Worm (Caenorhabditis elegans) whole organism, L3 larva: ENCODE measurements around the gene C09E7.4.

Source experiments
- daf-12 ChIP-seq: fragments of 150-350 bp; optimal IDR thresholded peaks from 2 replicates; lab custom pipeline; 2014; ENCODE audit warnings: missing biosample characterization, missing genetic modification reagents, missing genetic modification characterization
- fos-1 ChIP-seq: fragments of 150-350 bp; optimal IDR thresholded peaks from 2 replicates; lab custom pipeline; 2014; ENCODE audit warnings: missing biosample characterization, missing genetic modification characterization
- nhr-12 ChIP-seq: fragments of 150-350 bp; optimal IDR thresholded peaks from 2 replicates; lab custom pipeline; 2014; ENCODE audit warnings: missing biosample characterization, missing genetic modification characterization

DNA sequence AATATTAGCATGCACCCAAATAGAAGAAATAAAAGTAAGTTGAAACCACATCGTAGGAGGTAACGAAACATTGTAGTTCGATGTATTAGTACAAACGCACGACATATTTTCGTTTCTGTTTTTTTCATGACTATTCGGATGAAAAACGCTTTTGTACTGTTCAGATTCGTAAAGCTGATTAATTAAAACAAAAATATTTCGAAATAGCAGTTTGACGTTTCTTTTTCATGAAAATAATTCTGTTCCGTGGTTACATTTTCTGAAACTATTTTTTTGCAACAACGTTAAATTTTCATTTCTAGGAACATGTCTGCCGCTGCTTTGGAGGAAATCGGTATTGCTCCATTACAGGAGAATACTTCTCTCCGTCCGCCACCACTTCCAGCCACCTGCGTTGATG lies 47.3 kb downstream of the C09E7.4 start, which contains the start of gene rpt-3:
- no peak for TF ChIP-seq fos-1 (tag; lab: Kevin White, UChicago)
- no peak for TF ChIP-seq nhr-12 (tag; lab: Kevin White, UChicago)
- TF ChIP-seq daf-12 (tag; lab: Kevin White, UChicago): no peak
